Worm (Caenorhabditis elegans) whole organism, L4/young adult: Measurements from ENCODE around the gene cyp-33C4.

ENCODE experiments used
- W03F9.2 ChIP-seq: fragments of 150-350 bp; optimal IDR thresholded peaks from 2 replicates; lab custom pipeline; 2014; ENCODE audit warnings: missing biosample characterization, missing genetic modification characterization
- him-1 ChIP-seq: sonication (generic microtip); optimal IDR thresholded peaks from 2 replicates; lab custom pipeline; 2016; ENCODE audit warnings: missing genotype, missing genetic modification reagents, missing genetic modification characterization, missing compliant biosample characterization

- TF ChIP-seq him-1 (tag; lab: Kevin White, UChicago) (no peak), W03F9.2 (no peak)
These were observed 2.1 kb downstream of the cyp-33C4 start for ce11 chrV:2238012-2238411.
